Worm (Caenorhabditis elegans) whole organism, L4 larva: ENCODE results near the gene C16C8.19.
A peak's percentile ranks its signal among the peaks of the same experiment; 100 is the strongest.
"Not testable (repeated sequence)": the region's sequence is repeated elsewhere in the genome, so short reads cannot be mapped to it uniquely, and the experiment has no call there.

ENCODE experiments used
- F44E2.7 ChIP-seq: fragments of 200-800 bp; sonication (Bioruptor generic); IDR thresholded peaks from 2 replicates; pipeline ENCODE4 v2.1.2; 2022; ENCODE audit warnings: missing genetic modification characterization, missing compliant biosample characterization
- F49E8.2 ChIP-seq: sonication (generic microtip); optimal IDR thresholded peaks from 2 replicates; lab custom pipeline; 2016; ENCODE audit warnings: missing compliant biosample characterization, mild to moderate bottlenecking, missing genetic modification characterization, borderline replicate concordance
- T20F7.1 ChIP-seq: fragments of 200-800 bp; sonication (Bioruptor generic); optimal IDR thresholded peaks from 2 replicates; lab custom pipeline; 2018; ENCODE audit warnings: mild to moderate bottlenecking, missing genetic modification characterization, missing compliant biosample characterization
- T26A8.4 ChIP-seq: fragments of 200-800 bp; sonication (Bioruptor generic); IDR thresholded peaks from 2 replicates; pipeline ENCODE4 v1.3.6; 2022; ENCODE audit warnings: missing genetic modification characterization, missing compliant biosample characterization
- Y5F2A.4 ChIP-seq: fragments of 200-800 bp; sonication (Bioruptor generic); optimal IDR thresholded peaks from 2 replicates; lab custom pipeline; 2018; ENCODE audit warnings: mild to moderate bottlenecking, missing genetic modification characterization, missing compliant biosample characterization
- aha-1 ChIP-seq: fragments of 150-350 bp; peaks from one replicate; lab custom pipeline; 2014; ENCODE audit warnings: missing biosample characterization, missing genetic modification characterization
- arid-1 ChIP-seq: fragments of 200-800 bp; sonication (Bioruptor generic); conservative IDR thresholded peaks from 2 replicates; pipeline ENCODE4 v1.3.6; 2022; ENCODE audit warnings: missing genetic modification reagents, missing genetic modification characterization, missing compliant biosample characterization
- ceh-82 ChIP-seq: sonication (generic microtip); optimal IDR thresholded peaks from 2 replicates; lab custom pipeline; 2017; ENCODE audit warnings: missing biosample characterization, missing genetic modification characterization
- ces-1 ChIP-seq: fragments of 150-350 bp; sonication (generic microtip); optimal IDR thresholded peaks from 4 replicates; lab custom pipeline; 2014; ENCODE audit warnings: missing biosample characterization, missing genetic modification reagents, missing genetic modification characterization
- daf-19 ChIP-seq: fragments of 200-800 bp; sonication (Bioruptor generic); conservative IDR thresholded peaks from 2 replicates; pipeline ENCODE4 v1.3.6; 2022; ENCODE audit warnings: missing genetic modification characterization, missing compliant biosample characterization
- daf-8 ChIP-seq: fragments of 200-800 bp; sonication (Bioruptor generic); IDR thresholded peaks from 2 replicates; pipeline ENCODE4 v1.3.6; 2022; ENCODE audit warnings: missing genetic modification characterization, missing compliant biosample characterization
- egl-43 ChIP-seq: fragments of 200-800 bp; sonication (Bioruptor generic); IDR thresholded peaks from 2 replicates; pipeline ENCODE4 v1.3.6; 2022; ENCODE audit warnings: missing genetic modification reagents, missing genetic modification characterization, missing compliant biosample characterization
- jun-1 ChIP-seq: fragments of 150-350 bp; optimal IDR thresholded peaks from 2 replicates; lab custom pipeline; 2014; ENCODE audit warnings: missing biosample characterization, missing genetic modification reagents, missing genetic modification characterization
- mep-1 ChIP-seq: fragments of 150-350 bp; sonication (generic microtip); optimal IDR thresholded peaks from 3 replicates; lab custom pipeline; 2014; ENCODE audit warnings: missing biosample characterization, missing genetic modification characterization
- nhr-102 ChIP-seq: sonication (generic microtip); optimal IDR thresholded peaks from 2 replicates; lab custom pipeline; 2016; ENCODE audit warnings: mild to moderate bottlenecking, missing genetic modification characterization, moderate library complexity, missing compliant biosample characterization
- nhr-11 ChIP-seq: fragments of 150-350 bp; optimal IDR thresholded peaks from 2 replicates; lab custom pipeline; 2014; ENCODE audit warnings: missing biosample characterization, missing genetic modification characterization
- nhr-41 ChIP-seq: fragments of 200-800 bp; sonication (Bioruptor generic); IDR thresholded peaks from 2 replicates; pipeline ENCODE4 v1.3.6; 2022; ENCODE audit warnings: missing genetic modification reagents, missing genetic modification characterization, missing compliant biosample characterization
- nhr-6 ChIP-seq: fragments of 150-350 bp; optimal IDR thresholded peaks from 2 replicates; lab custom pipeline; 2014; ENCODE audit warnings: missing biosample characterization, missing genetic modification characterization
- nhr-76 ChIP-seq: fragments of 150-350 bp; optimal IDR thresholded peaks from 2 replicates; lab custom pipeline; 2014; ENCODE audit warnings: missing biosample characterization, missing genetic modification characterization
- nhr-77 ChIP-seq: fragments of 150-350 bp; optimal IDR thresholded peaks from 2 replicates; lab custom pipeline; 2014; ENCODE audit warnings: missing biosample characterization, missing genetic modification characterization
- php-3 ChIP-seq: fragments of 200-800 bp; sonication (Bioruptor generic); IDR thresholded peaks from 2 replicates; pipeline ENCODE4 v1.3.6; 2022; ENCODE audit warnings: missing genetic modification reagents, missing genetic modification characterization, missing compliant biosample characterization
- pqm-1 ChIP-seq: sonication (generic microtip); optimal IDR thresholded peaks from 2 replicates; lab custom pipeline; 2017; ENCODE audit warnings: missing biosample characterization, missing genetic modification characterization
- rbr-2 ChIP-seq: sonication (generic microtip); optimal IDR thresholded peaks from 2 replicates; lab custom pipeline; 2016; ENCODE audit warnings: missing genotype, missing genetic modification characterization, missing compliant biosample characterization
- set-16 ChIP-seq: fragments of 200-800 bp; sonication (Bioruptor generic); IDR thresholded peaks from 2 replicates; pipeline ENCODE4 v1.3.6; 2022; ENCODE audit warnings: missing genetic modification reagents, missing genetic modification characterization, missing compliant biosample characterization
- snpc-4 ChIP-seq: fragments of 150-350 bp; optimal IDR thresholded peaks from 2 replicates; lab custom pipeline; 2014; ENCODE audit warnings: missing biosample characterization, missing genetic modification characterization
- spr-3 ChIP-seq: fragments of 200-800 bp; sonication (Bioruptor generic); optimal IDR thresholded peaks from 2 replicates; lab custom pipeline; 2018; ENCODE audit warnings: mild to moderate bottlenecking, missing genetic modification characterization, missing compliant biosample characterization
- unc-62 ChIP-seq, 3 experiments: fragments of 150-350 bp in 1 of 3; sonication (generic microtip); optimal IDR thresholded peaks in 2 of 3; peaks in 1 of 3; 1 replicate in 1 of 3; 2 replicates in 2 of 3; lab custom pipeline; 2014 to 2017; ENCODE audit warnings: missing biosample characterization in 3 of 3, missing genetic modification characterization in 3 of 3, missing genetic modification reagents in 3 of 3, missing genotype in 1 of 3
- vab-7 ChIP-seq: fragments of 200-800 bp; sonication (Bioruptor generic); IDR thresholded peaks from 2 replicates; pipeline ENCODE4 v1.3.6; 2022; ENCODE audit warnings: missing genetic modification reagents, missing genetic modification characterization, missing compliant biosample characterization
- zfp-3 ChIP-seq: fragments of 200-800 bp; sonication (Bioruptor generic); conservative IDR thresholded peaks from 2 replicates; pipeline ENCODE4 v1.3.6; 2022; ENCODE audit warnings: missing genetic modification reagents, missing genetic modification characterization, missing compliant biosample characterization
- ztf-11 ChIP-seq: fragments of 150-350 bp; optimal IDR thresholded peaks from 2 replicates; lab custom pipeline; 2014; ENCODE audit warnings: missing biosample characterization, missing genetic modification characterization
- ztf-7 ChIP-seq: fragments of 150-350 bp; optimal IDR thresholded peaks from 2 replicates; lab custom pipeline; 2014; ENCODE audit warnings: missing biosample characterization, missing genetic modification characterization

Gene C16C8.19

ce11 chrII:3464580-3464979 is 6.3 kb downstream of the C16C8.19 start, which contains the start of gene C16C8.10:
TSS of gene C16C8.10 (minus strand) at chrII:3464680.
- TF ChIP-seq unc-62 (GFP tag; optimal IDR thresholded peaks at IDR 0.05 in 1 of 2; lab: Kevin White, UChicago): peak in 1 of 2 experiments; percentile 23
- TF ChIP-seq unc-62 (tag; optimal IDR thresholded peaks at IDR 0.05; lab: Kevin White, UChicago): not testable (repeated sequence)

ce11 chrII:3470549-3470948 is 12.3 kb downstream of the C16C8.19 start, which contains the start of gene Y49F6B.20:
TSS of gene Y49F6B.20 (minus strand) at chrII:3470649.
- TF ChIP-seq spr-3 (GFP tag; lab: Kevin White, UChicago) (no peak), nhr-11 (tag; lab: Kevin White, UChicago) (no peak), nhr-77 (tag; lab: Kevin White, UChicago) (no peak), snpc-4 (no peak), F44E2.7 (GFP tag; lab: Robert Waterston, UW) (no peak), arid-1 (no peak), nhr-6 (no peak), F49E8.2 (tag; lab: Kevin White, UChicago) (no peak), jun-1 (no peak), rbr-2 (no peak), T20F7.1 (GFP tag; lab: Kevin White, UChicago) (no peak), Y5F2A.4 (GFP tag; lab: Kevin White, UChicago) (no peak), ztf-7 (no peak), zfp-3 (GFP tag; lab: Robert Waterston, UW) (no peak), ztf-11 (tag; lab: Kevin White, UChicago) (no peak), vab-7 (no peak), daf-8 (GFP tag; lab: Robert Waterston, UW) (no peak)

DNA sequence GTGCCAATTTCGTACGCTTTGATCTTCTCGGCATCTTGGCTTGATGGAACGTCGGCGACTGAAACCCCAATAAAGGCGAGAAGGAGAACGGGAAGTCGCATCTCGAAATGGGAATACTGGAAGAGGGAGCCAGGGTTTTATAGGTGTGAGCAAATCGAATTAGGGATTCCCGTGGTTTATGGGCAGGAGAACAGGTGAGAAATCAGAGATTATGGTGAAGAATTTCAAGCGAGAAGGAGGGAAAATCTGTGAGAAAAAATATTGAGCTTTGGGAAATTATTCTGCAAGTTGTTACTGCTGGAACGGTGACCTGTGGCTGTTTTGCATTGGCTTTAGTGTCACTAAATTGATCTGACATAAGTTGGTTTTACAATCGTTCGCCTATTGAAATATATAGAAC is 13.3 kb downstream of the C16C8.19 start, which contains the start of gene Y49F6B.13:
Gene Y49F6B.13, minus strand, starts transcription at position 101 of the 400 bp plus-strand sequence.
- TF ChIP-seq php-3 (GFP tag; lab: Robert Waterston, UW) (no peak), ceh-82 (tag; lab: Kevin White, UChicago) (no peak), aha-1 (peak; percentile 17), pqm-1 (tag; lab: Kevin White, UChicago) (no peak)

ce11 chrII:3472316-3472715 is 14.0 kb downstream of the C16C8.19 start, which contains the start of gene Y49F6B.12:
TSS of gene Y49F6B.12 (minus strand) at chrII:3472416.
- peak; percentile 45 for TF ChIP-seq aha-1
- TF ChIP-seq T26A8.4 (GFP tag; lab: Robert Waterston, UW): no peak

ce11 chrII:3472817-3473216 is 14.5 kb downstream of the C16C8.19 start, which contains the start of gene Y49F6B.6:
TSS of gene Y49F6B.6 (plus strand) at chrII:3473117.
- TF ChIP-seq ces-1 (GFP tag; lab: Kevin White, UChicago) (no peak), set-16 (no peak)

DNA sequence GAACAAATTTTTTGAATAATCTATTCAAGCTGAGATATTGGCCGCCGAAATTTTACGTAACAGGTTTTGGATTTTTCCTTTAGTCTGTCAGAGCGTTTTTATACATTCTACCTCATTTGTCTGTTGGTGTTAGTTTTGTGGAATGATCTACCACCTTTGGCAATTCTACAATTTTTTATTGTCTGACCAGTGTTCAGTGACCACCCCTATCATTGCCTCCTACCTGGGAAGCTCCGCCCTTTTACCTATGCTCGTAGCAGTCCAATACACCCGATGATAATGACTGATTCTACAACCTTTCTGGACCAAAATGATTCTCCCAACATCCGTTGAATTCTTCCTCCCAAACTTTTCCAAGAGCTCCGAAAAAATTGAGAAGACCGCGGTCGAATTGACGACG is 15.5 kb downstream of the C16C8.19 start, which contains the start of gene sdz-32:
Gene sdz-32, plus strand, starts transcription at position 301 of the 400 bp plus-strand sequence.
- TF ChIP-seq T26A8.4 (GFP tag; lab: Robert Waterston, UW): no peak
- no peak for TF ChIP-seq ceh-82 (tag; lab: Kevin White, UChicago)

DNA sequence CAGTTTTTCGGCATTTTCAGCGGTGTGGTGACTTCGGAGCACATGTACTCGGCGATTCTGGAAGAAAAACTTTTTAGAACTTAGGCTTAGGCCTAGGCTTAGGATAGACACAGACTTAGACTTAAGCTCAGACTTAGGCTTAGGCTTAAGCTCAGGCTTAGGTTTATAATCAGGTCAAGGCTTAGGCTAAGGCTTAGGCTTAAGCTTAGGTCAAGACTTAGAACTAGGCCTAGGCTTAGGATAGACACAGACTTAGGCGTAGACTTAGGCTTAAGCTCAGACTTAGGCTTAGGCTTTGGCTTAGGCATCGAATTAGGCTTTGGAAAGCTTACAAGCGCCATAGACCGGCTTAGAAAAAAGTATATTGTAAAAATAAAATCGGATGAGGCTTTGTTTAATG is 18.2 kb downstream of the C16C8.19 start:
- TF ChIP-seq egl-43 (no peak), nhr-41 (no peak), daf-19 (GFP tag; lab: Robert Waterston, UW) (no peak), mep-1 (no peak), ztf-11 (tag; lab: Kevin White, UChicago) (no peak), nhr-102 (tag; lab: Kevin White, UChicago) (no peak), nhr-76 (tag; lab: Kevin White, UChicago) (no peak)
- TF ChIP-seq, all 104 proteins: peak for 0
